Worm (Caenorhabditis elegans) whole organism, dauer: Measurements from ENCODE around the gene dpf-1.

Experiments used
- unc-62 ChIP-seq: sonication (generic microtip); optimal IDR thresholded peaks from 2 replicates; lab custom pipeline; 2017; ENCODE audit warnings: missing biosample characterization, missing genetic modification reagents, missing genetic modification characterization

dpf-1 gene

ce11 chrV:15459088-15459487, 12.0 kb upstream of the dpf-1 start, which contains the start of gene str-71:
Gene str-71 (minus strand): TSS chrV:15459188.
- no peak for TF ChIP-seq unc-62 (GFP tag; lab: Kevin White, UChicago)

ce11 chrV:15464402-15464801, 6.7 kb upstream of the dpf-1 start, which contains the start of gene rocf-1:
Gene rocf-1 (minus strand): TSS chrV:15464502.
- TF ChIP-seq unc-62 (GFP tag; lab: Kevin White, UChicago) = no peak

- no peak for TF ChIP-seq unc-62 (GFP tag; lab: Kevin White, UChicago)
Observed at ce11 chrV:15465032-15465727, 5.9 kb upstream of the dpf-1 start, which contains the start of gene pqn-71. Gene pqn-71 (plus strand): TSS chrV:15465677.

ce11 chrV:15466017-15466416, 5.1 kb upstream of the dpf-1 start:
- TF ChIP-seq unc-62 (GFP tag; lab: Kevin White, UChicago) = no peak

DNA sequence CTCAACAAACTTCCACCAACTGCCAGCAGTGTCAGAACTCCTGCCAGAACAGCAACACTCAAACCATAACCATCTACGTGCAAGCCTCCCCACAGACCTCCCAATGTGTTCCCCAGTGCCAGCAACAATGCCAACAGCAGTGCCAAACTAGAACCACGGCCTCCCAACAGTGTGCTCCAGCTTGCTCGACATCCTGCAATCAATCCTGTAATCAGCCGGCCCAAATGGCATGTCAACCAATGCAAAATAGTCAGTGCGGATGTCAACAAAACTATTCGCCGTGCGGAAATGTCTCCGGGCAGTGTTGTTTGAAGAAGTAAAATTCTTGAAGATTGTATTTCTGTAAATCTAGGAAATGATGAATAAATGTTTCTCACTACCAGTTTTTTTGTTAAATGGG, 4.4 kb upstream of the dpf-1 start:
- TF ChIP-seq unc-62 (GFP tag; lab: Kevin White, UChicago) = no peak

ce11 chrV:15478597-15478996, 7.5 kb downstream of the dpf-1 start, which contains the start of gene C06B8.2:
Gene C06B8.2 (minus strand): TSS chrV:15478749.
- TF ChIP-seq unc-62 (GFP tag; lab: Kevin White, UChicago) = no peak

ce11 chrV:15479107-15479506, 8.0 kb downstream of the dpf-1 start:
- no peak for TF ChIP-seq unc-62 (GFP tag; lab: Kevin White, UChicago)

- no peak for TF ChIP-seq unc-62 (GFP tag; lab: Kevin White, UChicago)
Observed at ce11 chrV:15479825-15480224, 8.7 kb downstream of the dpf-1 start.

DNA sequence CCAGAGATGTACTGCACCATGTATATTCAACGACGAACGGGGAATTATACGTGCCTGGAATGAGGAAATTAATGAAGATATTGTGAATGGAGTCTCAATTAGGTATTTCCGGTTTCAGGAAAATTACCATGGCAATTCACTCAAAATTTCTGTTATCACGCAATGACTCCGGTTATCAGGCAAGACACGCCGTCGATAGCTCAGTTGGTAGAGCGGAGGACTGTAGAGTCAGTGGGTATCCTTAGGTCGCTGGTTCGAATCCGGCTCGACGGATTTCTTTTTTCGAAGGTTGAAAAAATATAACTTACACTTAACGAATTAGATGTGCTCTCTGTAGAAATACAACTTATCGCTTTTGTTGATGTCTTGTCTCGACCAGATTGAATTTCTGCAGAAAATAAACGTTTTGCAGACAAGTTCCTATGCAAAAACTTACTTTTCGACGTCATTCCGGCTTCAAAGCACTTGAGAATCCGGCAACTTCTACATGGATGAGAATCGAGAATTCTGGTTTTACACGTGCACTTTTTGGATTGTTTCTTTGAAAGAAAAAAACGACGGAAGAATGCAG, 9.5 kb downstream of the dpf-1 start:
- no peak for TF ChIP-seq unc-62 (GFP tag; lab: Kevin White, UChicago)

ce11 chrV:15481374-15481773, 10.2 kb downstream of the dpf-1 start, which contains the start of gene nhr-150:
Gene nhr-150 (minus strand): TSS chrV:15481465.
- TF ChIP-seq unc-62 (GFP tag; lab: Kevin White, UChicago) = no peak

DNA sequence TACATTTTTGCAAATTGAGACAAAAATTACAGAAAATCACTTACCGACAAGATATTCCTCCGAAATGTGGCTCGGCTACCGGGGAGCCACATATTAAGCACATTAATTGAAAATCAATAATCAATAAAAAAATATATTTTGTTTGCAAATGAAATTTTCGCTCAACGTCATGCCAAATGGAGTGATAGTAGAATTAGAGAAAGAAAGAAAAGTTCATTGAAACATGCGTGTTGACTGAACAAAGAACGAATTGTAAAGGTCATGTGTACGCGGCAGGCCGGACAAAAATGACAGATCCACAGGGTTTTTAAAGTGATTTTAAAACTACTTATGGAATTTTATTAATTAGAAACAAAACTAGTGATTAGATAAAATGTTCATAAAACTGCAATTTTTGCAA, 12.4 kb downstream of the dpf-1 start:
- no peak for TF ChIP-seq unc-62 (GFP tag; lab: Kevin White, UChicago)

DNA sequence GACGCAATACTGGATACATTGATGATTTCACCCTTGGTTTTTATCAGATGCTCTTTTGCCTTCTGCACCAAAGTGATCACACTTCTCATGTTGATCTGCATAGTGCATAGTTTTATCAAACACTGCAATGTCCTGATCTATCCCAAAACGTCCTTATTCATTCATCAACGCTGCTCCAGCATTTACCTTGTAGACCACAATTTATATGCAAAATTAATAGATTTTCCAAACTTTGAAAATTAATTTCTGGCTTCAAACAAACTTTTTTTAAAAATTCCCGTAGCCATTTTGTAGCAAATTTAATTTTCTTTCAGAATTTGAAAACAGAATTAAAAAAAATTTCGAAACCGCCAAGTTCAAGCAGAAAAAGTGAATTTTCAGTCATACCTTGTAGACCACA, 13.4 kb downstream of the dpf-1 start, which contains the start of gene C06B8.3:
Gene C06B8.3 (minus strand): TSS at position 101 of the 400 bp plus-strand sequence.
- no peak for TF ChIP-seq unc-62 (GFP tag; lab: Kevin White, UChicago)

ce11 chrV:15487764-15488163, 16.6 kb downstream of the dpf-1 start, which contains the start of gene srw-21:
Gene srw-21 (plus strand): TSS chrV:15488064.
- no peak for TF ChIP-seq unc-62 (GFP tag; lab: Kevin White, UChicago)

ce11 chrV:15492518-15492917, 21.4 kb downstream of the dpf-1 start, which contains the start of gene str-264:
Gene str-264 (minus strand): TSS chrV:15492618.
- no peak for TF ChIP-seq unc-62 (GFP tag; lab: Kevin White, UChicago)

ce11 chrV:15493680-15494079, 22.6 kb downstream of the dpf-1 start, which contains the start of gene srh-218:
Gene srh-218 (plus strand): TSS chrV:15493980.
- TF ChIP-seq unc-62 (GFP tag; lab: Kevin White, UChicago) = no peak

- no peak for TF ChIP-seq unc-62 (GFP tag; lab: Kevin White, UChicago)
Observed at ce11 chrV:15495169-15495568, 24.0 kb downstream of the dpf-1 start, which contains the start of gene srh-219. Gene srh-219 (plus strand): TSS chrV:15495469.
